Fruit fly (Drosophila melanogaster) whole organism, embryonic: ENCODE data around the gene REG.

ENCODE experiments used
- ATbp ChIP-seq: fragments of 200-800 bp; sonication (Bioruptor generic); optimal IDR thresholded peaks from 2 replicates; lab custom pipeline; 2017; ENCODE audit warnings: missing biosample characterization, mild to moderate bottlenecking, missing genetic modification characterization, missing genetic modification reagents
- B-H2 ChIP-seq: fragments of 200-800 bp; sonication (Bioruptor generic); optimal IDR thresholded peaks from 2 replicates; lab custom pipeline; 2018; ENCODE audit warnings: missing biosample characterization, mild to moderate bottlenecking, missing genetic modification characterization
- BEAF-32 ChIP-seq: fragments of 200-800 bp; sonication (Bioruptor generic); optimal IDR thresholded peaks from 3 replicates; lab custom pipeline; 2017; ENCODE audit warnings: missing biosample characterization, missing genetic modification characterization, mild to moderate bottlenecking, moderate library complexity, missing genetic modification reagents
- CG10654 ChIP-seq: fragments of 200-800 bp; sonication (Bioruptor generic); optimal IDR thresholded peaks from 2 replicates; lab custom pipeline; 2016; ENCODE audit warnings: missing biosample characterization, missing genetic modification characterization
- CG12071 ChIP-seq: fragments of 200-800 bp; sonication (Bioruptor generic); optimal IDR thresholded peaks from 3 replicates; lab custom pipeline; 2018; ENCODE audit warnings: missing biosample characterization, mild to moderate bottlenecking, missing genetic modification characterization
- CG15696 ChIP-seq: fragments of 200-800 bp; sonication (Bioruptor generic); optimal IDR thresholded peaks from 2 replicates; lab custom pipeline; 2019; ENCODE audit warnings: missing biosample characterization, mild to moderate bottlenecking, missing genetic modification characterization, moderate library complexity
- CG1602 ChIP-seq: fragments of 200-800 bp; sonication (Bioruptor generic); optimal IDR thresholded peaks from 3 replicates; lab custom pipeline; 2016; ENCODE audit warnings: missing biosample characterization, missing genetic modification characterization
- CG1603 ChIP-seq: fragments of 200-800 bp; sonication (Bioruptor generic); optimal IDR thresholded peaks from 2 replicates; lab custom pipeline; 2019; ENCODE audit warnings: missing biosample characterization, mild to moderate bottlenecking, missing genetic modification characterization, moderate library complexity
- CG17612 ChIP-seq: fragments of 200-800 bp; sonication (Bioruptor generic); IDR thresholded peaks from 2 replicates; pipeline ENCODE4 v1.3.6; 2022; ENCODE audit warnings: missing biosample characterization, missing genetic modification characterization
- CG18011 ChIP-seq: fragments of 200-800 bp; sonication (Bioruptor generic); optimal IDR thresholded peaks from 2 replicates; lab custom pipeline; 2017; ENCODE audit warnings: missing biosample characterization, missing genetic modification characterization, mild to moderate bottlenecking, moderate library complexity, missing genotype
- CG2199 ChIP-seq: fragments of 200-800 bp; sonication (Bioruptor generic); IDR thresholded peaks from 3 replicates; pipeline ENCODE4 v1.3.6; 2022; ENCODE audit warnings: missing biosample characterization, missing genetic modification characterization
- CG30431 ChIP-seq: fragments of 200-800 bp; sonication (Bioruptor generic); optimal IDR thresholded peaks from 2 replicates; lab custom pipeline; 2017; ENCODE audit warnings: missing biosample characterization, missing genetic modification characterization
- CG3065 ChIP-seq: fragments of 200-800 bp; sonication (Bioruptor generic); optimal IDR thresholded peaks from 2 replicates; lab custom pipeline; 2016; ENCODE audit warnings: missing biosample characterization, missing genetic modification characterization
- CG31365 ChIP-seq: fragments of 200-800 bp; sonication (Bioruptor generic); optimal IDR thresholded peaks from 2 replicates; lab custom pipeline; 2018; ENCODE audit warnings: missing biosample characterization, mild to moderate bottlenecking, missing genetic modification characterization
- CG33557 ChIP-seq: fragments of 200-800 bp; sonication (Bioruptor generic); optimal IDR thresholded peaks from 2 replicates; lab custom pipeline; 2019; ENCODE audit warnings: missing biosample characterization, mild to moderate bottlenecking, missing genetic modification characterization, moderate library complexity
- CG34422 ChIP-seq: fragments of 200-800 bp; sonication (Bioruptor generic); IDR thresholded peaks from 3 replicates; pipeline ENCODE4 v1.3.6; 2022; ENCODE audit warnings: missing biosample characterization, missing genetic modification characterization
- CG5180 ChIP-seq: fragments of 200-800 bp; sonication (Bioruptor generic); optimal IDR thresholded peaks from 3 replicates; lab custom pipeline; 2017; ENCODE audit warnings: missing biosample characterization, missing genetic modification characterization, mild to moderate bottlenecking, moderate library complexity, missing genetic modification reagents
- CG6683 ChIP-seq: fragments of 200-800 bp; sonication (Bioruptor generic); optimal IDR thresholded peaks from 2 replicates; lab custom pipeline; 2017; ENCODE audit warnings: missing biosample characterization, mild to moderate bottlenecking, missing genetic modification characterization, missing genetic modification reagents
- CG9797 ChIP-seq: fragments of 200-800 bp; sonication (Bioruptor generic); optimal IDR thresholded peaks from 3 replicates; lab custom pipeline; 2018; ENCODE audit warnings: missing biosample characterization, mild to moderate bottlenecking, missing genetic modification characterization
- D19B ChIP-seq: fragments of 200-800 bp; sonication (Bioruptor generic); optimal IDR thresholded peaks from 2 replicates; lab custom pipeline; 2017; ENCODE audit warnings: missing biosample characterization, mild to moderate bottlenecking, missing genetic modification characterization
- Dfd ChIP-seq, 2 experiments: fragments of >200 bp; optimal IDR thresholded peaks; 2 replicates each; lab custom pipeline; 2017; ENCODE audit warnings: missing biosample characterization in 2 of 2, missing genetic modification characterization in 2 of 2
- Dll ChIP-seq: fragments of 200-800 bp; sonication (Bioruptor generic); IDR thresholded peaks from 4 replicates; pipeline ENCODE4 v1.3.6; 2022; ENCODE audit warnings: missing biosample characterization, missing genetic modification characterization; ENCODE audit not compliant: partially characterized antibody
- Dp ChIP-seq: fragments of 200-800 bp; sonication (Bioruptor generic); optimal IDR thresholded peaks from 2 replicates; lab custom pipeline; 2018; ENCODE audit warnings: missing biosample characterization, mild to moderate bottlenecking, missing genetic modification characterization, moderate library complexity
- Dref ChIP-seq: fragments of 200-800 bp; sonication (Bioruptor generic); IDR thresholded peaks from 2 replicates; pipeline ENCODE4 v1.3.6; 2022; ENCODE audit warnings: missing biosample characterization, missing genetic modification characterization
- E2f2 ChIP-seq: fragments of 200-800 bp; sonication (Bioruptor generic); IDR thresholded peaks from 2 replicates; pipeline ENCODE4 v1.3.6; 2022; ENCODE audit warnings: missing biosample characterization, missing genetic modification characterization
- Ets65A ChIP-seq: fragments of 200-800 bp; sonication (Bioruptor generic); peaks from one replicate; lab custom pipeline; 2016; ENCODE audit warnings: missing biosample characterization, missing genetic modification characterization
- MBD-R2 ChIP-seq: fragments of 200-800 bp; sonication (Bioruptor generic); IDR thresholded peaks from 2 replicates; pipeline ENCODE4 v1.3.6; 2022; ENCODE audit warnings: missing biosample characterization, missing genetic modification characterization
- Med ChIP-seq: fragments of 200-800 bp; sonication (Bioruptor generic); peaks from one replicate; lab custom pipeline; 2016; ENCODE audit warnings: missing biosample characterization, missing genetic modification characterization, mild to moderate bottlenecking, inconsistent platforms, moderate library complexity
- Pdp1 ChIP-seq, 2 experiments: fragments of 200-800 bp; sonication (Bioruptor generic); optimal IDR thresholded peaks; 3 replicates each; lab custom pipeline; 2016; ENCODE audit warnings: missing biosample characterization in 2 of 2, missing genetic modification characterization in 2 of 2, mild to moderate bottlenecking in 1 of 2, moderate library complexity in 1 of 2
- Sry-β ChIP-seq: fragments of 200-800 bp; sonication (Bioruptor generic); optimal IDR thresholded peaks from 2 replicates; lab custom pipeline; 2018; ENCODE audit warnings: missing biosample characterization, mild to moderate bottlenecking, missing genetic modification characterization, moderate library complexity
- Stat92E ChIP-seq, 3 experiments: fragments of >200 bp in 2 of 3; fragments of 200-800 bp in 1 of 3; sonication (Bioruptor generic) in 1 of 3; optimal IDR thresholded peaks; 2 replicates each; lab custom pipeline; 2017 to 2019; ENCODE audit warnings: missing biosample characterization in 3 of 3, missing genetic modification characterization in 3 of 3, mild to moderate bottlenecking in 1 of 3, moderate library complexity in 1 of 3
- Xrp1 ChIP-seq: fragments of 200-800 bp; sonication (Bioruptor generic); IDR thresholded peaks from 2 replicates; pipeline ENCODE4 v1.3.6; 2022; ENCODE audit warnings: missing biosample characterization, missing genetic modification characterization
- az2 ChIP-seq: fragments of 200-800 bp; sonication (Bioruptor generic); optimal IDR thresholded peaks from 3 replicates; lab custom pipeline; 2016; ENCODE audit warnings: missing biosample characterization, missing genetic modification characterization
- cwo ChIP-seq: fragments of 200-800 bp; sonication (Bioruptor generic); optimal IDR thresholded peaks from 3 replicates; lab custom pipeline; 2017; ENCODE audit warnings: missing biosample characterization, missing genetic modification characterization, mild to moderate bottlenecking, moderate library complexity, missing genetic modification reagents
- ems ChIP-seq: fragments of 200-800 bp; sonication (Bioruptor generic); optimal IDR thresholded peaks from 3 replicates; lab custom pipeline; 2016; ENCODE audit warnings: missing biosample characterization, missing genetic modification characterization
- fru ChIP-seq: fragments of >200 bp; optimal IDR thresholded peaks from 2 replicates; lab custom pipeline; 2017
- gfzf ChIP-seq: fragments of 200-800 bp; sonication (Bioruptor generic); optimal IDR thresholded peaks from 2 replicates; lab custom pipeline; 2016; ENCODE audit warnings: missing biosample characterization, mild to moderate bottlenecking, missing genetic modification characterization, moderate library complexity
- gro ChIP-seq: fragments of 200-800 bp; sonication (Bioruptor generic); optimal IDR thresholded peaks from 2 replicates; lab custom pipeline; 2016; ENCODE audit warnings: missing biosample characterization, missing genetic modification characterization
- gsb-n ChIP-seq: fragments of 200-800 bp; sonication (Bioruptor generic); optimal IDR thresholded peaks from 3 replicates; lab custom pipeline; 2018; ENCODE audit warnings: missing biosample characterization, mild to moderate bottlenecking, missing genetic modification characterization
- hth ChIP-seq: fragments of >200 bp; optimal IDR thresholded peaks from 2 replicates; lab custom pipeline; 2017; ENCODE audit warnings: inconsistent platforms
- pfk ChIP-seq: fragments of 200-800 bp; sonication (Bioruptor generic); optimal IDR thresholded peaks from 2 replicates; lab custom pipeline; 2018; ENCODE audit warnings: missing biosample characterization, mild to moderate bottlenecking, missing genetic modification characterization, moderate library complexity
- pzg ChIP-seq: fragments of 200-800 bp; sonication (Bioruptor generic); optimal IDR thresholded peaks from 3 replicates; lab custom pipeline; 2018; ENCODE audit warnings: missing biosample characterization, mild to moderate bottlenecking, missing genetic modification characterization, moderate library complexity
- rib ChIP-seq: fragments of 200-800 bp; sonication (Bioruptor generic); IDR thresholded peaks from 2 replicates; pipeline ENCODE4 v1.3.6; 2022; ENCODE audit warnings: missing biosample characterization, missing genetic modification characterization
- row ChIP-seq: fragments of 200-800 bp; sonication (Bioruptor generic); IDR thresholded peaks from 3 replicates; pipeline ENCODE4 v1.3.6; 2022; ENCODE audit warnings: missing biosample characterization, missing genetic modification characterization
- scrt ChIP-seq: fragments of 200-800 bp; sonication (Bioruptor generic); optimal IDR thresholded peaks from 2 replicates; lab custom pipeline; 2018; ENCODE audit warnings: missing biosample characterization, mild to moderate bottlenecking, missing genetic modification characterization, moderate library complexity
- sima ChIP-seq: fragments of 200-800 bp; sonication (Bioruptor generic); optimal IDR thresholded peaks from 2 replicates; lab custom pipeline; 2016; ENCODE audit warnings: missing biosample characterization, missing genetic modification characterization
- so ChIP-seq: fragments of 200-800 bp; sonication (Bioruptor generic); IDR thresholded peaks from 3 replicates; pipeline ENCODE4 v1.3.6; 2022; ENCODE audit warnings: missing biosample characterization, missing genetic modification characterization
- sug ChIP-seq: fragments of 200-800 bp; optimal IDR thresholded peaks from 2 replicates; lab custom pipeline; 2019; ENCODE audit warnings: missing biosample characterization, mild to moderate bottlenecking, missing genetic modification characterization, moderate library complexity
- tx ChIP-seq: fragments of 200-800 bp; sonication (Bioruptor generic); optimal IDR thresholded peaks from 2 replicates; lab custom pipeline; 2016; ENCODE audit warnings: missing biosample characterization, missing genetic modification characterization

REG gene

dm6 chrX:13258048-13258756 lies 46.1 kb downstream of the REG start, which contains the start of the genes mew and CG15742:
Gene mew (minus strand): TSS chrX:13258490.
Gene CG15742 (minus strand): TSS chrX:13258495.
- peak in 1 of 3 experiments; percentile 7 for TF ChIP-seq Stat92E (GFP tag; optimal IDR thresholded peaks at IDR 0.05; lab: Kevin White, UChicago)
- TF ChIP-seq Med (GFP tag; lab: Kevin White, UChicago), result peak; percentile 50
- TF ChIP-seq Dll (GFP tag; lab: Robert Waterston, UW), result peak; percentile 43; the same call in 2 of the 4 replicates
- TF ChIP-seq Pdp1 (GFP tag; optimal IDR thresholded peaks at IDR 0.05; lab: Kevin White, UChicago), result peak in 1 of 2 experiments; percentile 14
- TF ChIP-seq BEAF-32 (GFP tag; lab: Kevin White, UChicago), result peak; percentile 24
- TF ChIP-seq CG18011 (GFP tag; lab: Kevin White, UChicago), result peak; percentile 83
- TF ChIP-seq cwo, result peak; percentile 47
- no peak for TF ChIP-seq CG10654 (GFP tag; lab: Kevin White, UChicago)
- TF ChIP-seq so (GFP tag; lab: Robert Waterston, UW), result no peak
- peak; percentile 97 for TF ChIP-seq CG5180
- no peak for TF ChIP-seq gsb-n (tag; lab: Kevin White, UChicago)
- TF ChIP-seq rib, result no peak
- TF ChIP-seq pzg (GFP tag; lab: Kevin White, UChicago), result peak; percentile 6
- TF ChIP-seq Dref (GFP tag; lab: Robert Waterston, UW), result peak; percentile 55
- no peak for TF ChIP-seq CG3065
- TF ChIP-seq CG31365 (tag; lab: Kevin White, UChicago), result peak; percentile 81
- peak; percentile 35 for TF ChIP-seq gfzf (GFP tag; lab: Kevin White, UChicago)
- TF ChIP-seq Dp (GFP tag; lab: Kevin White, UChicago), result peak; percentile 69
- TF ChIP-seq E2f2 (GFP tag; lab: Robert Waterston, UW), result peak; percentile 75
- peak; percentile 10 for TF ChIP-seq CG9797 (GFP tag; lab: Kevin White, UChicago)
- TF ChIP-seq CG2199, result 0 out of 3 replicates have a peak, but pooled peaks have one; percentile 13
- no peak for TF ChIP-seq gro (GFP tag; lab: Kevin White, UChicago)
- TF ChIP-seq, all 482 proteins: peak for 16

- TF ChIP-seq CG1603 (tag; lab: Kevin White, UChicago) (no peak), Xrp1 (GFP tag; lab: Robert Waterston, UW) (peak; percentile 63; the same call in 1 of the 2 replicates), CG1602 (GFP tag; lab: Kevin White, UChicago) (peak; percentile 31), CG17612 (GFP tag; lab: Robert Waterston, UW) (no peak), Dfd (GFP tag; optimal IDR thresholded peaks at IDR 0.05; lab: Kevin White, UChicago) (no peak), CG33557 (GFP tag; lab: Kevin White, UChicago) (peak; percentile 64), pfk (GFP tag; lab: Kevin White, UChicago) (no peak), CG30431 (GFP tag; lab: Kevin White, UChicago) (peak; percentile 9), ems (GFP tag; lab: Kevin White, UChicago) (peak; percentile 4), CG15696 (peak; percentile 75), MBD-R2 (GFP tag; lab: Robert Waterston, UW) (no peak; the same call in 1 of the 2 replicates), scrt (no peak), D19B (peak; percentile 36), Sry-β (GFP tag; lab: Kevin White, UChicago) (no peak), fru (lab: Kevin White, UChicago) (no peak), sima (no peak), sug (peak; percentile 34), row (GFP tag; lab: Robert Waterston, UW) (peak; percentile 61), CG12071 (GFP tag; lab: Kevin White, UChicago) (no peak), hth (lab: Kevin White, UChicago) (no peak), az2 (GFP tag; lab: Kevin White, UChicago) (peak; percentile 62), CG34422 (no peak), tx (GFP tag; lab: Kevin White, UChicago) (no peak), CG6683 (peak; percentile 13), ATbp (peak; percentile 35), Ets65A (GFP tag; lab: Kevin White, UChicago) (no peak), B-H2 (GFP tag; lab: Kevin White, UChicago) (peak; percentile 45)
Observed at dm6 chrX:13258757-13259067, 46.6 kb downstream of the REG start, which contains the start of gene comt. Gene comt (plus strand): TSS chrX:13259021.
